Worm (Caenorhabditis elegans) whole organism, early embryonic: ENCODE measurements around the gene srt-54.

ENCODE experiments used
- ama-1 ChIP-seq: fragments of 150-350 bp; optimal IDR thresholded peaks from 2 replicates; lab custom pipeline; 2014
- ceh-13 ChIP-seq: fragments of 200-800 bp; sonication (Bioruptor generic); optimal IDR thresholded peaks from 2 replicates; lab custom pipeline; 2018; ENCODE audit warnings: mild to moderate bottlenecking, missing genetic modification characterization, missing compliant biosample characterization
- ets-7 ChIP-seq: sonication (generic microtip); optimal IDR thresholded peaks from 2 replicates; lab custom pipeline; 2016; ENCODE audit warnings: missing genotype, missing genetic modification characterization, missing compliant biosample characterization
- hmbx-1 ChIP-seq: sonication (generic microtip); optimal IDR thresholded peaks from 2 replicates; lab custom pipeline; 2016; ENCODE audit warnings: mild to moderate bottlenecking, missing genetic modification characterization, missing compliant biosample characterization
- sea-1 ChIP-seq: fragments of 200-800 bp; sonication (Bioruptor generic); conservative IDR thresholded peaks from 2 replicates; pipeline ENCODE4 v1.3.6; 2022; ENCODE audit warnings: missing genetic modification characterization, missing compliant biosample characterization

DNA sequence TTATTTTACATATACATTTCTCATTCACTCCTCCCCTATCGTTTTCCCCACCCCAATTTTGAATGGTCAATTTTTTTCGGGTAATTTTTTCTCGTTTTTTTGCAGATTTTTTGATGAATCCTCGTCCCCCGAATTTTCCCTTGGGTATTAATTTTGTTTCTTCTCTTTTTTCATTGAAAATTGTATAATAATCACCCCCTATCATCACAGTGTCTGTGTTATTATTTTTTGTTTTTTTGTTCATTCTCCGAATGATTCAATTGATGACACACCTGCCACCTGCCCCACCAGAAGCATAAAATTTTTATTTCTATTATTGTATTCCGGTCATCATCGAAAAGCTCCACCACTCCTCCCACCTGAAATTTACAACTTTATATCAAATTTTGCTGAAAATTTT, 35.3 kb downstream of the srt-54 start, which contains the start of gene T25D3.3:
- TF ChIP-seq ama-1 (lab: Kevin White, UChicago) (no peak), ceh-13 (GFP tag; lab: Kevin White, UChicago) (no peak), sea-1 (GFP tag; lab: Robert Waterston, UW) (no peak), ets-7 (tag; lab: Kevin White, UChicago) (no peak), hmbx-1 (tag; lab: Kevin White, UChicago) (no peak)
